Fruit fly (Drosophila melanogaster): Measurements from ENCODE around the gene CG3081.

dm6 chrX:4592258-4592657 lies 51.5 kb downstream of the CG3081 start:
- no peak for TF ChIP-seq CG10654 (GFP tag; optimal IDR thresholded peaks at IDR 0.05)
- TF ChIP-seq sr (GFP tag; IDR thresholded peaks at IDR 0.05): no peak
- TF ChIP-seq fd3F (GFP tag; optimal IDR thresholded peaks at IDR 0.05): no peak
- TF ChIP-seq cas (GFP tag; IDR thresholded peaks at IDR 0.05): no peak
- no peak for TF ChIP-seq sqz (GFP tag; optimal IDR thresholded peaks at IDR 0.05)
- TF ChIP-seq sd (tag; optimal IDR thresholded peaks at IDR 0.05): no peak
- TF ChIP-seq salm (tag; optimal IDR thresholded peaks at IDR 0.05): no peak
- TF ChIP-seq CG6272 (GFP tag; IDR thresholded peaks at IDR 0.05): no peak
- TF ChIP-seq Oaz (GFP tag; IDR thresholded peaks at IDR 0.05): no peak
- TF ChIP-seq CG6813 (GFP tag; optimal IDR thresholded peaks at IDR 0.05): no peak
- no peak for TF ChIP-seq ase (GFP tag; IDR thresholded peaks at IDR 0.05)

Measured in whole organism, embryonic.